Worm (Caenorhabditis elegans) whole organism, young adult: ENCODE results near the gene rpt-1.

ENCODE experiments used
- B0019.2 ChIP-seq: fragments of 200-800 bp; sonication (Bioruptor generic); conservative IDR thresholded peaks from 2 replicates; pipeline ENCODE4 v1.3.6; 2022; ENCODE audit warnings: missing genetic modification reagents, missing genetic modification characterization, missing compliant biosample characterization
- C17E4.6 ChIP-seq: fragments of 200-800 bp; sonication (Bioruptor generic); IDR thresholded peaks from 2 replicates; pipeline ENCODE4 v1.3.6; 2022; ENCODE audit warnings: missing genetic modification reagents, missing genetic modification characterization, missing compliant biosample characterization
- D2030.7 ChIP-seq: fragments of 200-800 bp; sonication (Bioruptor generic); IDR thresholded peaks from 2 replicates; pipeline ENCODE4 v1.3.6; 2022; ENCODE audit warnings: missing genetic modification reagents, missing genetic modification characterization, missing compliant biosample characterization
- F10E7.11 ChIP-seq: sonication (generic microtip); optimal IDR thresholded peaks from 2 replicates; lab custom pipeline; 2017; ENCODE audit warnings: mild to moderate bottlenecking, missing genetic modification characterization, moderate library complexity, missing compliant biosample characterization
- F23B12.7 ChIP-seq: sonication (generic microtip); optimal IDR thresholded peaks from 2 replicates; lab custom pipeline; 2017; ENCODE audit warnings: missing genetic modification characterization, mild to moderate bottlenecking, missing compliant biosample characterization, antibody characterized with exemption, moderate library complexity; ENCODE audit not compliant: insufficient read depth
- F33H1.4 ChIP-seq: fragments of 200-800 bp; sonication (Bioruptor generic); IDR thresholded peaks from 2 replicates; pipeline ENCODE4 v1.3.6; 2022; ENCODE audit warnings: missing genetic modification reagents, missing genetic modification characterization, missing compliant biosample characterization
- F49E8.2 ChIP-seq: sonication (generic microtip); optimal IDR thresholded peaks from 3 replicates; lab custom pipeline; 2017; ENCODE audit warnings: missing genetic modification characterization, mild to moderate bottlenecking, missing compliant biosample characterization, antibody characterized with exemption, moderate library complexity; ENCODE audit not compliant: insufficient read depth
- F57C9.4 ChIP-seq: sonication (generic microtip); optimal IDR thresholded peaks from 2 replicates; lab custom pipeline; 2017; ENCODE audit warnings: mild to moderate bottlenecking, missing genetic modification characterization, missing compliant biosample characterization
- K12H6.12 ChIP-seq: fragments of 200-800 bp; sonication (Bioruptor generic); optimal IDR thresholded peaks from 2 replicates; lab custom pipeline; 2018; ENCODE audit warnings: mild to moderate bottlenecking, missing genetic modification characterization, missing compliant biosample characterization
- T07F8.4 ChIP-seq: sonication (generic microtip); optimal IDR thresholded peaks from 2 replicates; lab custom pipeline; 2016; ENCODE audit warnings: mild to moderate bottlenecking, missing genetic modification characterization, moderate library complexity, missing compliant biosample characterization
- T26A5.8 ChIP-seq: sonication (generic microtip); optimal IDR thresholded peaks from 2 replicates; lab custom pipeline; 2016; ENCODE audit warnings: missing genetic modification characterization, missing compliant biosample characterization
- athp-1 ChIP-seq: sonication (generic microtip); optimal IDR thresholded peaks from 2 replicates; lab custom pipeline; 2017; ENCODE audit warnings: mild to moderate bottlenecking, missing genetic modification characterization, missing compliant biosample characterization
- attf-5 ChIP-seq: fragments of 200-800 bp; sonication (Bioruptor generic); optimal IDR thresholded peaks from 2 replicates; lab custom pipeline; 2018; ENCODE audit warnings: mild to moderate bottlenecking, missing genetic modification characterization, missing compliant biosample characterization
- cebp-1 ChIP-seq, 2 experiments: fragments of 200-800 bp in 1 of 2; sonication (Bioruptor generic) in 1 of 2; sonication (generic microtip) in 1 of 2; IDR thresholded peaks in 1 of 2; optimal IDR thresholded peaks in 1 of 2; 2 replicates each; pipeline versions ENCODE4 v1.3.6 to Lab custom; 2017 to 2022; ENCODE audit warnings: missing compliant biosample characterization in 2 of 2, missing genetic modification characterization in 2 of 2, mild to moderate bottlenecking in 1 of 2, missing genetic modification reagents in 1 of 2, moderate library complexity in 1 of 2
- ceh-100 ChIP-seq: fragments of 200-800 bp; sonication (Bioruptor generic); IDR thresholded peaks from 2 replicates; pipeline ENCODE4 v1.3.6; 2022; ENCODE audit warnings: missing genetic modification reagents, missing genetic modification characterization, missing compliant biosample characterization
- dpl-1 ChIP-seq: fragments of 150-350 bp; optimal IDR thresholded peaks from 2 replicates; lab custom pipeline; 2014; ENCODE audit warnings: missing biosample characterization, missing genetic modification reagents, missing genetic modification characterization
- efl-1 ChIP-seq: fragments of 150-350 bp; optimal IDR thresholded peaks from 2 replicates; lab custom pipeline; 2014; ENCODE audit warnings: missing biosample characterization, missing genetic modification reagents, missing genetic modification characterization
- hmg-20 ChIP-seq: fragments of 200-800 bp; sonication (Bioruptor generic); IDR thresholded peaks from 2 replicates; pipeline ENCODE4 v1.3.6; 2022; ENCODE audit warnings: missing genetic modification reagents, missing genetic modification characterization, missing compliant biosample characterization
- hrde-1 ChIP-seq: sonication (generic microtip); optimal IDR thresholded peaks from 2 replicates; lab custom pipeline; 2016; ENCODE audit warnings: missing genetic modification characterization, mild to moderate bottlenecking, missing compliant biosample characterization, moderate library complexity, missing genotype, missing genetic modification reagents, borderline replicate concordance
- lag-1 ChIP-seq: fragments of 200-800 bp; sonication (Bioruptor generic); IDR thresholded peaks from 2 replicates; pipeline ENCODE4 v1.3.6; 2022; ENCODE audit warnings: missing genetic modification reagents, missing genetic modification characterization, missing compliant biosample characterization
- lin-35 ChIP-seq, 3 experiments: fragments of 150-350 bp in 2 of 3; sonication (generic microtip) in 1 of 3; optimal IDR thresholded peaks; 2 replicates each; lab custom pipeline; 2014 to 2018; ENCODE audit warnings: missing biosample characterization in 3 of 3, missing genetic modification characterization in 3 of 3, missing genetic modification reagents in 3 of 3
- lin-40 ChIP-seq: sonication (generic microtip); optimal IDR thresholded peaks from 2 replicates; lab custom pipeline; 2016; ENCODE audit warnings: missing genetic modification characterization, mild to moderate bottlenecking, missing compliant biosample characterization, missing genotype, missing genetic modification reagents
- lin-54 ChIP-seq: fragments of 200-800 bp; sonication (Bioruptor generic); optimal IDR thresholded peaks from 2 replicates; lab custom pipeline; 2018; ENCODE audit warnings: mild to moderate bottlenecking, missing genetic modification characterization, missing compliant biosample characterization
- lir-1 ChIP-seq: fragments of 200-800 bp; sonication (Bioruptor generic); conservative IDR thresholded peaks from 2 replicates; pipeline ENCODE4 v1.3.6; 2022; ENCODE audit warnings: missing genetic modification reagents, missing genetic modification characterization, missing compliant biosample characterization
- lsl-1 ChIP-seq: fragments of 200-800 bp; sonication (Bioruptor generic); optimal IDR thresholded peaks from 2 replicates; lab custom pipeline; 2018; ENCODE audit warnings: mild to moderate bottlenecking, missing genetic modification characterization, moderate library complexity, missing compliant biosample characterization
- madf-10 ChIP-seq: sonication (generic microtip); optimal IDR thresholded peaks from 2 replicates; lab custom pipeline; 2016; ENCODE audit warnings: mild to moderate bottlenecking, missing genetic modification characterization, missing compliant biosample characterization
- madf-3 ChIP-seq: fragments of 200-800 bp; sonication (Bioruptor generic); IDR thresholded peaks from 2 replicates; pipeline ENCODE4 v1.3.6; 2022; ENCODE audit warnings: missing genetic modification reagents, missing genetic modification characterization, missing compliant biosample characterization
- madf-8 ChIP-seq: fragments of 200-800 bp; sonication (Bioruptor generic); conservative IDR thresholded peaks from 2 replicates; pipeline ENCODE4 v1.3.6; 2022; ENCODE audit warnings: missing genetic modification reagents, missing genetic modification characterization, missing compliant biosample characterization
- mcd-1 ChIP-seq: fragments of 200-800 bp; sonication (Bioruptor generic); IDR thresholded peaks from 2 replicates; pipeline ENCODE4 v1.3.6; 2022; ENCODE audit warnings: missing genetic modification reagents, missing genetic modification characterization, missing compliant biosample characterization
- mes-4 ChIP-seq: sonication (generic microtip); optimal IDR thresholded peaks from 2 replicates; lab custom pipeline; 2016; ENCODE audit warnings: missing genotype, missing genetic modification characterization, missing compliant biosample characterization
- nfya-1 ChIP-seq: sonication (generic microtip); optimal IDR thresholded peaks from 2 replicates; lab custom pipeline; 2017; ENCODE audit warnings: antibody characterized with exemption, missing compliant biosample characterization, missing genetic modification characterization, borderline replicate concordance; ENCODE audit not compliant: insufficient read depth
- nhr-80 ChIP-seq: sonication (generic microtip); optimal IDR thresholded peaks from 2 replicates; lab custom pipeline; 2016; ENCODE audit warnings: missing genetic modification characterization, missing compliant biosample characterization
- rcor-1 ChIP-seq: fragments of 200-800 bp; sonication (Bioruptor generic); IDR thresholded peaks from 2 replicates; pipeline ENCODE4 v1.3.6; 2022; ENCODE audit warnings: missing genetic modification reagents, missing genetic modification characterization, missing compliant biosample characterization
- rec-8 ChIP-seq, 2 experiments: sonication (generic microtip); optimal IDR thresholded peaks; 2 replicates each; lab custom pipeline; 2016; ENCODE audit warnings: mild to moderate bottlenecking in 2 of 2, missing genetic modification characterization in 2 of 2, missing genetic modification reagents in 2 of 2, missing genotype in 2 of 2, missing biosample characterization in 1 of 2, missing compliant biosample characterization in 1 of 2, moderate library complexity in 1 of 2
- repo-1 ChIP-seq: sonication (generic microtip); optimal IDR thresholded peaks from 2 replicates; lab custom pipeline; 2017; ENCODE audit warnings: mild to moderate bottlenecking, missing genetic modification characterization, missing compliant biosample characterization
- snpc-1.1 ChIP-seq: sonication (generic microtip); optimal IDR thresholded peaks from 2 replicates; lab custom pipeline; 2017; ENCODE audit warnings: missing genetic modification characterization, mild to moderate bottlenecking, missing compliant biosample characterization, antibody characterized with exemption, moderate library complexity, missing genotype, missing genetic modification reagents; ENCODE audit not compliant: insufficient read depth
- snpc-1.3 ChIP-seq: sonication (generic microtip); optimal IDR thresholded peaks from 2 replicates; lab custom pipeline; 2017; ENCODE audit warnings: missing genetic modification characterization, mild to moderate bottlenecking, missing compliant biosample characterization, antibody characterized with exemption, moderate library complexity, missing genotype, missing genetic modification reagents; ENCODE audit not compliant: insufficient read depth
- snpc-4 ChIP-seq, 5 experiments: fragments of 150-350 bp in 1 of 5; sonication (generic microtip) in 4 of 5; optimal IDR thresholded peaks; 2 replicates each; lab custom pipeline; 2014 to 2018; ENCODE audit warnings: missing genetic modification characterization in 5 of 5, missing biosample characterization in 3 of 5, antibody characterized with exemption in 2 of 5, mild to moderate bottlenecking in 2 of 5, missing compliant biosample characterization in 2 of 5, missing genotype in 2 of 5, moderate library complexity in 2 of 5, missing genetic modification reagents in 1 of 5
- tbp1 ChIP-seq: fragments of 200-800 bp; sonication (Bioruptor generic); optimal IDR thresholded peaks from 2 replicates; lab custom pipeline; 2018; ENCODE audit warnings: mild to moderate bottlenecking, missing genetic modification characterization, missing compliant biosample characterization
- unc-130 ChIP-seq: sonication (generic microtip); optimal IDR thresholded peaks from 2 replicates; lab custom pipeline; 2016; ENCODE audit warnings: missing genetic modification reagents, missing genetic modification characterization, missing compliant biosample characterization
- xnd-1 ChIP-seq: sonication (generic microtip); optimal IDR thresholded peaks from 2 replicates; lab custom pipeline; 2016; ENCODE audit warnings: missing genotype, missing genetic modification reagents, missing genetic modification characterization, missing compliant biosample characterization

The rpt-1 gene

ce11 chrV:11982309-11982708, at the start of gene rpt-1:
TSS of gene rpt-1 (minus strand) at chrV:11982397.
- TF ChIP-seq T07F8.4 (tag; lab: Kevin White, UChicago) = no peak
- peak; percentile 9 for TF ChIP-seq nhr-80
- peak; percentile 81 for TF ChIP-seq mcd-1
- TF ChIP-seq mes-4 = no peak
- peak; percentile 67 for TF ChIP-seq dpl-1
- TF ChIP-seq efl-1 (GFP tag; lab: Kevin White, UChicago) = peak; percentile 68
- TF ChIP-seq snpc-4 (GFP tag; optimal IDR thresholded peaks at IDR 0.05; lab: Kevin White, UChicago) = no peak
- peak; percentile 53 to 85 (median 81) for TF ChIP-seq snpc-4 (tag; optimal IDR thresholded peaks at IDR 0.05; lab: Kevin White, UChicago)
- TF ChIP-seq F23B12.7 (tag; lab: Kevin White, UChicago) = no peak
- peak; percentile 51 for TF ChIP-seq F49E8.2 (tag; lab: Kevin White, UChicago)
- no peak for TF ChIP-seq snpc-1.3 (tag; lab: Kevin White, UChicago)
- no peak for TF ChIP-seq lag-1 (GFP tag; lab: Robert Waterston, UW)
- peak; percentile 16 for TF ChIP-seq lin-40 (tag; lab: Kevin White, UChicago)
- TF ChIP-seq rec-8 (tag; optimal IDR thresholded peaks at IDR 0.05; lab: Kevin White, UChicago) = no peak
- no peak for TF ChIP-seq unc-130 (GFP tag; lab: Kevin White, UChicago)
- TF ChIP-seq K12H6.12 (tag; lab: Kevin White, UChicago) = no peak
- TF ChIP-seq madf-8 = 0 out of 2 replicates have a peak, but pooled peaks have one; percentile 10
- no peak for TF ChIP-seq xnd-1 (tag; lab: Kevin White, UChicago)
- TF ChIP-seq lin-54 (GFP tag; lab: Kevin White, UChicago) = peak; percentile 68
- no peak for TF ChIP-seq rcor-1 (GFP tag; lab: Robert Waterston, UW)
- peak; percentile 98 for TF ChIP-seq madf-3 (GFP tag; lab: Robert Waterston, UW)
- no peak for TF ChIP-seq hmg-20 (GFP tag; lab: Robert Waterston, UW)
- TF ChIP-seq B0019.2 (GFP tag; lab: Robert Waterston, UW) = no peak
- TF ChIP-seq athp-1 (tag; lab: Kevin White, UChicago) = no peak
- 0 out of 2 replicates have a peak, but pooled peaks have one; percentile 10 for TF ChIP-seq D2030.7
- peak in 1 of 3 experiments; percentile 62 for TF ChIP-seq lin-35 (GFP tag; optimal IDR thresholded peaks at IDR 0.05; lab: Kevin White, UChicago)
- TF ChIP-seq T26A5.8 = no peak
- peak; percentile 50 for TF ChIP-seq snpc-1.1
- no peak for TF ChIP-seq F10E7.11 (tag; lab: Kevin White, UChicago)
- no peak for TF ChIP-seq C17E4.6 (GFP tag; lab: Robert Waterston, UW)
- TF ChIP-seq madf-10 = no peak
- TF ChIP-seq nfya-1 (tag; lab: Kevin White, UChicago) = no peak
- TF ChIP-seq lir-1 (GFP tag; lab: Robert Waterston, UW) = no peak
- TF ChIP-seq repo-1 (tag; lab: Kevin White, UChicago) = no peak
- no peak for TF ChIP-seq F57C9.4 (tag; lab: Kevin White, UChicago)
- no peak for TF ChIP-seq lsl-1 (GFP tag; lab: Kevin White, UChicago)
- TF ChIP-seq ceh-100 (GFP tag; lab: Robert Waterston, UW) = peak; percentile 68
- no peak for TF ChIP-seq cebp-1 (GFP tag; IDR thresholded peaks at IDR 0.05; lab: Robert Waterston, UW)
- peak; percentile 31 for TF ChIP-seq cebp-1 (tag; optimal IDR thresholded peaks at IDR 0.05; lab: Kevin White, UChicago)
- TF ChIP-seq F33H1.4 (GFP tag; lab: Robert Waterston, UW) = 0 out of 2 replicates have a peak, but pooled peaks have one; percentile 19
- TF ChIP-seq hrde-1 (tag; lab: Kevin White, UChicago) = no peak
- peak; percentile 23 for TF ChIP-seq tbp1
- peak; percentile 66 for TF ChIP-seq attf-5 (GFP tag; lab: Kevin White, UChicago)
- TF ChIP-seq, all 124 proteins: peak for 18
